Fruit fly (Drosophila melanogaster) whole organism, pupa: ENCODE results near the gene CG43445.

ENCODE experiments used
- CG10348 ChIP-seq: fragments of 200-800 bp; sonication (Bioruptor generic); IDR thresholded peaks from 2 replicates; pipeline ENCODE4 v1.3.6; 2022; ENCODE audit warnings: missing biosample characterization, missing genetic modification characterization
- CG12605 ChIP-seq: fragments of 200-800 bp; sonication (Bioruptor generic); IDR thresholded peaks from 2 replicates; pipeline ENCODE4 v1.3.6; 2022; ENCODE audit warnings: missing biosample characterization, missing genetic modification characterization
- CG13204 ChIP-seq: fragments of 200-800 bp; sonication (Bioruptor generic); optimal IDR thresholded peaks from 2 replicates; lab custom pipeline; 2018; ENCODE audit warnings: missing biosample characterization, mild to moderate bottlenecking, missing genetic modification characterization, moderate library complexity
- CG14655 ChIP-seq: fragments of 200-800 bp; sonication (Bioruptor generic); optimal IDR thresholded peaks from 3 replicates; lab custom pipeline; 2017; ENCODE audit warnings: mild to moderate bottlenecking, missing biosample characterization, missing genetic modification reagents, missing genetic modification characterization
- CG15710 ChIP-seq: fragments of 200-800 bp; sonication (Bioruptor generic); optimal IDR thresholded peaks from 2 replicates; lab custom pipeline; 2018; ENCODE audit warnings: missing biosample characterization, mild to moderate bottlenecking, missing genetic modification characterization, moderate library complexity
- CG17806 ChIP-seq: fragments of 200-800 bp; sonication (Bioruptor generic); optimal IDR thresholded peaks from 2 replicates; lab custom pipeline; 2018; ENCODE audit warnings: missing biosample characterization, mild to moderate bottlenecking, missing genetic modification characterization, moderate library complexity
- CG32121 ChIP-seq: fragments of 200-800 bp; sonication (Bioruptor generic); IDR thresholded peaks from 2 replicates; pipeline ENCODE4 v1.3.6; 2022; ENCODE audit warnings: missing biosample characterization, missing genetic modification characterization
- CG34367 ChIP-seq: fragments of 200-800 bp; sonication (Bioruptor generic); optimal IDR thresholded peaks from 2 replicates; lab custom pipeline; 2018; ENCODE audit warnings: missing biosample characterization, mild to moderate bottlenecking, missing genetic modification characterization
- CG4496 ChIP-seq: fragments of 200-800 bp; sonication (Bioruptor generic); IDR thresholded peaks from 3 replicates; pipeline ENCODE4 v1.3.6; 2022; ENCODE audit warnings: missing biosample characterization, missing genetic modification characterization
- CG8159 ChIP-seq: fragments of 200-800 bp; sonication (Bioruptor generic); optimal IDR thresholded peaks from 3 replicates; lab custom pipeline; 2018; ENCODE audit warnings: missing biosample characterization, mild to moderate bottlenecking, missing genetic modification characterization, moderate library complexity
- CG8301 ChIP-seq: fragments of 200-800 bp; sonication (Bioruptor generic); optimal IDR thresholded peaks from 2 replicates; lab custom pipeline; 2018; ENCODE audit warnings: missing biosample characterization, mild to moderate bottlenecking, missing genetic modification characterization
- CG9948 ChIP-seq: fragments of 200-800 bp; sonication (Bioruptor generic); optimal IDR thresholded peaks from 2 replicates; lab custom pipeline; 2018; ENCODE audit warnings: missing biosample characterization, mild to moderate bottlenecking, missing genetic modification characterization, moderate library complexity
- D1 ChIP-seq: fragments of 200-800 bp; sonication (Bioruptor generic); optimal IDR thresholded peaks from 2 replicates; lab custom pipeline; 2018; ENCODE audit warnings: missing biosample characterization, mild to moderate bottlenecking, missing genetic modification characterization, moderate library complexity
- EcR ChIP-seq: fragments of 200-800 bp; sonication (Bioruptor generic); optimal IDR thresholded peaks from 3 replicates; lab custom pipeline; 2019; ENCODE audit warnings: missing biosample characterization, missing genetic modification characterization, mild to moderate bottlenecking, moderate library complexity, missing genetic modification reagents
- Ets98B ChIP-seq: fragments of 200-800 bp; sonication (Bioruptor generic); IDR thresholded peaks from 2 replicates; pipeline ENCODE4 v1.3.6; 2022; ENCODE audit warnings: missing biosample characterization, missing genetic modification characterization
- Pif1A ChIP-seq: fragments of 200-800 bp; sonication (Bioruptor generic); optimal IDR thresholded peaks from 3 replicates; lab custom pipeline; 2016; ENCODE audit warnings: missing biosample characterization, missing genetic modification characterization
- Pif1B ChIP-seq: fragments of 200-800 bp; sonication (Bioruptor generic); optimal IDR thresholded peaks from 3 replicates; lab custom pipeline; 2016; ENCODE audit warnings: missing biosample characterization, missing genetic modification characterization
- Snoo ChIP-seq: fragments of 200-800 bp; sonication (Bioruptor generic); optimal IDR thresholded peaks from 3 replicates; lab custom pipeline; 2017; ENCODE audit warnings: missing biosample characterization, mild to moderate bottlenecking, missing genetic modification characterization, inconsistent platforms
- fd96Ca ChIP-seq: fragments of 200-800 bp; sonication (Bioruptor generic); IDR thresholded peaks from 3 replicates; pipeline ENCODE4 v1.3.6; 2022; ENCODE audit warnings: missing biosample characterization, missing genetic modification characterization
- gl ChIP-seq: fragments of 200-800 bp; sonication (Bioruptor generic); optimal IDR thresholded peaks from 2 replicates; lab custom pipeline; 2018; ENCODE audit warnings: missing biosample characterization, mild to moderate bottlenecking, missing genetic modification characterization
- rn ChIP-seq: fragments of 200-800 bp; sonication (Bioruptor generic); IDR thresholded peaks from 2 replicates; pipeline ENCODE4 v1.3.6; 2022; ENCODE audit warnings: missing biosample characterization, missing genetic modification characterization

Gene CG43445

dm6 chr3R:17920265-17920664 lies 9.1 kb downstream of the CG43445 start:
- no peak for TF ChIP-seq CG17806 (tag; lab: Kevin White, UChicago)
- TF ChIP-seq D1 (tag; lab: Kevin White, UChicago): no peak
- no peak for TF ChIP-seq Snoo
- TF ChIP-seq fd96Ca (GFP tag; lab: Robert Waterston, UW): no peak
- no peak for TF ChIP-seq Ets98B (GFP tag; lab: Robert Waterston, UW)
- TF ChIP-seq EcR: no peak
- TF ChIP-seq CG34367 (tag; lab: Kevin White, UChicago): no peak
- TF ChIP-seq rn (GFP tag; lab: Robert Waterston, UW): no peak
- no peak for TF ChIP-seq CG14655 (GFP tag; lab: Kevin White, UChicago)
- no peak for TF ChIP-seq CG12605
- no peak for TF ChIP-seq CG13204 (GFP tag; lab: Kevin White, UChicago)
- TF ChIP-seq gl (tag; lab: Kevin White, UChicago): no peak
- no peak for TF ChIP-seq CG8159 (tag; lab: Kevin White, UChicago)
- TF ChIP-seq CG10348 (GFP tag; lab: Robert Waterston, UW): no peak
- TF ChIP-seq CG15710 (tag; lab: Kevin White, UChicago): no peak
- TF ChIP-seq CG32121 (GFP tag; lab: Robert Waterston, UW): no peak
- TF ChIP-seq CG9948: no peak
- no peak for TF ChIP-seq Pif1A (GFP tag; lab: Kevin White, UChicago)
- TF ChIP-seq, all 21 proteins: peak for 0

- TF ChIP-seq gl (tag; lab: Kevin White, UChicago) (no peak), rn (GFP tag; lab: Robert Waterston, UW) (no peak), CG17806 (tag; lab: Kevin White, UChicago) (no peak), CG8159 (tag; lab: Kevin White, UChicago) (no peak), CG32121 (GFP tag; lab: Robert Waterston, UW) (no peak), EcR (no peak), CG12605 (no peak), CG9948 (no peak), CG13204 (GFP tag; lab: Kevin White, UChicago) (no peak), CG34367 (tag; lab: Kevin White, UChicago) (no peak), CG4496 (no peak), CG10348 (GFP tag; lab: Robert Waterston, UW) (no peak), Pif1B (GFP tag; lab: Kevin White, UChicago) (no peak)
These were observed 21.5 kb downstream of the CG43445 start for dm6 chr3R:17932617-17933203.

DNA sequence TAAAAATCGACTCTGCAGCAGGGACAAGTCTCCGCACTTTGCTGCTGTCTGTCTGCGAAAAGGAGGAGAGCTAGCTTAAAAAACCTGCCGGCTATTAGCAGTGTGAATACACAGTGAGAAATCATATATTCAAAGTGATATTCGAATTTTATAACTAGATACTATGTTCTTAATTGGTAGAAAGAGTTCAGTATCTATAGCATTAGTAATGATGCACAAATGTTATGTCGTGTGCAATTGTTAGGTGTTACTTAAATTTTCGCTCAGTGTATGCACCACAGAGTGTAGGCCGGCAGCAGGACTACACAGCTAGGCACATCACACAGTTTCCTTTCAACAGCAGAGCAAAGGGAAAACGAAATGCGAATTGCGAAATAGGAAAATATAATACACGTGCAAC lies 23.6 kb downstream of the CG43445 start:
- TF ChIP-seq CG12605 (no peak), rn (GFP tag; lab: Robert Waterston, UW) (no peak), Ets98B (GFP tag; lab: Robert Waterston, UW) (0 out of 2 replicates have a peak, but pooled peaks have one; percentile 12), CG13204 (GFP tag; lab: Kevin White, UChicago) (no peak), Pif1B (GFP tag; lab: Kevin White, UChicago) (no peak), CG14655 (GFP tag; lab: Kevin White, UChicago) (peak; percentile 26), CG10348 (GFP tag; lab: Robert Waterston, UW) (no peak), CG32121 (GFP tag; lab: Robert Waterston, UW) (0 out of 2 replicates have a peak, but pooled peaks have one; percentile 17), CG9948 (peak; percentile 15), CG4496 (0 out of 3 replicates have a peak, but pooled peaks have one; percentile 38), fd96Ca (GFP tag; lab: Robert Waterston, UW) (no peak), CG17806 (tag; lab: Kevin White, UChicago) (peak; percentile 7), D1 (tag; lab: Kevin White, UChicago) (no peak), CG8159 (tag; lab: Kevin White, UChicago) (peak; percentile 36), CG15710 (tag; lab: Kevin White, UChicago) (peak; percentile 1), gl (tag; lab: Kevin White, UChicago) (no peak), CG8301 (tag; lab: Kevin White, UChicago) (peak; percentile 31)

DNA sequence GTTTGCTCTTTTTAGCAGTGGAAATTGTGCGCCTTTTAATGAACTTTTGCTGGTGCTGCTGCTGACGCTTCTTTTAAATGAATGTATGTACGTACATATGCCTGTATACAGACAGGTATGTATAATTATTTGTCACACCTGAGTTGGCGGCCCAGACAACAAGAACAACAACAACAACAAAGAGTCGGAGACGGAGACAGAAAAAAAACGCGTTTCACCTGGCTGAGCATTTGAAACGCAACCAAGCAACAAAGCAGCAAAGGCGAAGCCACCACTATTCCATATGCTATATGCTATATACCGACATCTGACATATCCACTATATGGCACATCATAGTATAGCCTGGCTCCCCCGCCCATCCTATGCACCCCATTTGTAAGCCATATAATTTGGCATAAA lies 27.5 kb downstream of the CG43445 start:
- TF ChIP-seq fd96Ca (GFP tag; lab: Robert Waterston, UW) (no peak), rn (GFP tag; lab: Robert Waterston, UW) (no peak), CG4496 (no peak), CG15710 (tag; lab: Kevin White, UChicago) (no peak), D1 (tag; lab: Kevin White, UChicago) (no peak), Snoo (no peak), CG10348 (GFP tag; lab: Robert Waterston, UW) (no peak), EcR (no peak), CG34367 (tag; lab: Kevin White, UChicago) (no peak), CG13204 (GFP tag; lab: Kevin White, UChicago) (no peak), CG32121 (GFP tag; lab: Robert Waterston, UW) (no peak), CG14655 (GFP tag; lab: Kevin White, UChicago) (no peak), Ets98B (GFP tag; lab: Robert Waterston, UW) (no peak), CG8301 (tag; lab: Kevin White, UChicago) (no peak), gl (tag; lab: Kevin White, UChicago) (no peak)

dm6 chr3R:17941086-17941485 lies 29.9 kb downstream of the CG43445 start:
- peak; percentile 56 for TF ChIP-seq CG9948
- TF ChIP-seq CG8159 (tag; lab: Kevin White, UChicago): peak; percentile 46
- peak; percentile 53 for TF ChIP-seq Pif1B (GFP tag; lab: Kevin White, UChicago)
- peak; percentile 24; the same call in 1 of the 3 replicates for TF ChIP-seq fd96Ca (GFP tag; lab: Robert Waterston, UW)
- no peak for TF ChIP-seq D1 (tag; lab: Kevin White, UChicago)
- peak; percentile 23 for TF ChIP-seq Pif1A (GFP tag; lab: Kevin White, UChicago)
- TF ChIP-seq CG32121 (GFP tag; lab: Robert Waterston, UW): no peak
- TF ChIP-seq Ets98B (GFP tag; lab: Robert Waterston, UW): peak; percentile 42; the same call in 1 of the 2 replicates
- TF ChIP-seq EcR: no peak
- TF ChIP-seq CG13204 (GFP tag; lab: Kevin White, UChicago): no peak
- peak; percentile 43 for TF ChIP-seq CG15710 (tag; lab: Kevin White, UChicago)
- TF ChIP-seq Snoo: no peak
- TF ChIP-seq CG10348 (GFP tag; lab: Robert Waterston, UW): no peak
- TF ChIP-seq CG34367 (tag; lab: Kevin White, UChicago): peak; percentile 14
- TF ChIP-seq CG12605: peak; percentile 35; the same call in 1 of the 2 replicates
- peak; percentile 75; the same call in 2 of the 3 replicates for TF ChIP-seq CG4496
- no peak for TF ChIP-seq gl (tag; lab: Kevin White, UChicago)
- TF ChIP-seq CG17806 (tag; lab: Kevin White, UChicago): peak; percentile 55
- peak; percentile 73 for TF ChIP-seq CG8301 (tag; lab: Kevin White, UChicago)
- TF ChIP-seq rn (GFP tag; lab: Robert Waterston, UW): peak; percentile 34; the same call in 1 of the 2 replicates
- TF ChIP-seq CG14655 (GFP tag; lab: Kevin White, UChicago): peak; percentile 88
